Fruit fly (Drosophila melanogaster): ENCODE results near the gene Pburs.

Pburs gene

DNA sequence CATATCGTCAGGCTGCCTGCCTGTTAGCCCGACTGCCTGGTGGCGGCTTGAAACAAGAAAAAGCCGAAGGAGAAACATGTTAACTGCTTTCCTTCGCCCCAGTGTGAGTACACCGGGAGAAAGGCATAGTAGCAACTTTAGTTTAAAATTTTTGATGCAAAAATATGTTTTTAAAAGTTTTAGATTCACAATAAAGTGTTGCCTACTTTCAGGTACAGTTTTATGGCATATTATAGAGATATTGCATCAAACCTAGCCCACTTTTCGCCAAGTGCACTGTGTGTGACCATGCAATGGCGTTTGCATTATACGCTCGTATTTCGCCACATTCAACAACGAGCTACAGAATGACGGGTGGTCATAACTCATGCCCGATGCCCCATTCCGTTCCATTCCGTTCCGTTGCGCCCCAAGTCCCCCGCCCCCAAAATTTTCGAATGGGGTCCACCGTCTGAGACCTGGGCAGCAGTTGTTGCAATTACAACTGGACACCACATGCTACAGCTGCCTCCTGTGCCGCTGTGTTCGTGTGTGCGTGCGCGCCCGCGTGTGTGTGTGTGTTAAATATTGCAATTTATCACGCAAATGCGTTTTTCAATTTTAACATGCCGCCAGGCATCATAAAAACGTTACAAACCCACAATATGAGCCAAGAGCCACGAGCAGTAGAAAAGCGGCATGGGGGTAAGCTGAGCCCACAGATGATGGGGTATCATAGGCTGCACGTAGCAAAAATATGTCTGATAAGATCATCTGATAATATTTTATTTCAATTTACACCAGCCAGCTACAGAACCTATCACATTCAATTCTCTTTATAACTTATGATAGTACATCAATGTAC, 47.0 kb downstream of the Pburs start (continued):
- TF ChIP-seq sqz (GFP tag; optimal IDR thresholded peaks at IDR 0.05): no peak
- TF ChIP-seq Atf3 (GFP tag; optimal IDR thresholded peaks at IDR 0.05): peak; percentile 26
- TF ChIP-seq MBD-R2 (GFP tag; IDR thresholded peaks at IDR 0.05): no peak
- TF ChIP-seq CG17359 (tag; optimal IDR thresholded peaks at IDR 0.05): peak; percentile 41
- TF ChIP-seq ken (GFP tag; IDR thresholded peaks at IDR 0.05): no peak
- TF ChIP-seq CG18262 (tag; optimal IDR thresholded peaks at IDR 0.05): peak; percentile 30
- no peak for TF ChIP-seq CrebB (tag; optimal IDR thresholded peaks at IDR 0.05)
- no peak for TF ChIP-seq Nf-YC (tag; optimal IDR thresholded peaks at IDR 0.05)
- TF ChIP-seq CG10462 (GFP tag; optimal IDR thresholded peaks at IDR 0.05): no peak
- no peak for TF ChIP-seq CG12236 (GFP tag; optimal IDR thresholded peaks at IDR 0.05)
- no peak for TF ChIP-seq CG3995 (GFP tag; optimal IDR thresholded peaks at IDR 0.05)
- TF ChIP-seq CG32772 (GFP tag; IDR thresholded peaks at IDR 0.05): no peak
- no peak for TF ChIP-seq CG9797 (GFP tag; optimal IDR thresholded peaks at IDR 0.05)
- no peak for TF ChIP-seq CoRest (tag; optimal IDR thresholded peaks at IDR 0.05)
- no peak for TF ChIP-seq CG11560 (tag; IDR thresholded peaks at IDR 0.05)
- no peak for TF ChIP-seq Max (GFP tag; optimal IDR thresholded peaks at IDR 0.05)
- no peak for TF ChIP-seq TFAM (GFP tag; optimal IDR thresholded peaks at IDR 0.05)
- no peak for TF ChIP-seq E2f2 (GFP tag; IDR thresholded peaks at IDR 0.05)
- TF ChIP-seq Nf-YB (GFP tag; optimal IDR thresholded peaks at IDR 0.05): no peak
- TF ChIP-seq CHES-1-like (GFP tag; optimal IDR thresholded peaks at IDR 0.05): no peak
- no peak for TF ChIP-seq pita (GFP tag; optimal IDR thresholded peaks at IDR 0.05)
- peak; percentile 97 for TF ChIP-seq Drgx (GFP tag; IDR thresholded peaks at IDR 0.05)
- TF ChIP-seq D (optimal IDR thresholded peaks at IDR 0.05): no peak
- TF ChIP-seq D (GFP tag; optimal IDR thresholded peaks at IDR 0.05): no peak
- no peak for TF ChIP-seq Adf1 (GFP tag; IDR thresholded peaks at IDR 0.05)
- no peak for TF ChIP-seq insv (GFP tag; optimal IDR thresholded peaks at IDR 0.05)
- TF ChIP-seq CG17802 (tag; optimal IDR thresholded peaks at IDR 0.05): no peak
- TF ChIP-seq Bteb2 (GFP tag; optimal IDR thresholded peaks at IDR 0.05): no peak
- TF ChIP-seq lab (GFP tag; optimal IDR thresholded peaks at IDR 0.05): peak; percentile 34
- no peak for TF ChIP-seq CG3838 (GFP tag; optimal IDR thresholded peaks at IDR 0.05)
- TF ChIP-seq CG10209 (GFP tag; optimal IDR thresholded peaks at IDR 0.05): peak; percentile 25
- no peak for TF ChIP-seq slp2 (GFP tag; optimal IDR thresholded peaks at IDR 0.05)
- peak; percentile 52 for TF ChIP-seq CG2712 (tag; optimal IDR thresholded peaks at IDR 0.05)
- TF ChIP-seq Hr3 (GFP tag; optimal IDR thresholded peaks at IDR 0.05): no peak
- no peak for TF ChIP-seq CG6654 (GFP tag; optimal IDR thresholded peaks at IDR 0.05)
- TF ChIP-seq fu2 (GFP tag; optimal IDR thresholded peaks at IDR 0.05): no peak
- peak in 1 of 2 experiments; percentile 54 for TF ChIP-seq Hr51 (GFP tag; optimal IDR thresholded peaks at IDR 0.05)
- no peak for TF ChIP-seq CG7963 (GFP tag; IDR thresholded peaks at IDR 0.05; ENCODE audit: partially characterized antibody)
- no peak for TF ChIP-seq MTF-1 (GFP tag; optimal IDR thresholded peaks at IDR 0.05; ENCODE audit: borderline replicate concordance)
- TF ChIP-seq HmgZ (tag; optimal IDR thresholded peaks at IDR 0.05): no peak
- TF ChIP-seq her (GFP tag; optimal IDR thresholded peaks at IDR 0.05): no peak
- peak; percentile 57 for TF ChIP-seq CG7271 (tag; optimal IDR thresholded peaks at IDR 0.05)
- TF ChIP-seq gt (GFP tag; IDR thresholded peaks at IDR 0.05): no peak
- no peak for TF ChIP-seq gcm2 (GFP tag; optimal IDR thresholded peaks at IDR 0.05)
- peak; percentile 4 for TF ChIP-seq CG13424 (tag; optimal IDR thresholded peaks at IDR 0.05)
- no peak for TF ChIP-seq gsb (GFP tag; IDR thresholded peaks at IDR 0.05)
- TF ChIP-seq pnt (GFP tag; optimal IDR thresholded peaks at IDR 0.05): no peak
- no peak for TF ChIP-seq CG11085 (GFP tag; IDR thresholded peaks at IDR 0.05)
- TF ChIP-seq CG17829 (tag; optimal IDR thresholded peaks at IDR 0.05): peak; percentile 32
- no peak for TF ChIP-seq CG16815 (GFP tag; optimal IDR thresholded peaks at IDR 0.05)
